Fruit fly (Drosophila melanogaster) whole organism: Measurements from ENCODE around the gene Sfp24C1.

Source experiments
- Dll ChIP-seq: fragments of >200 bp; optimal IDR thresholded peaks from 2 replicates; lab custom pipeline; 2017
- pan ChIP-seq: fragments of >200 bp; optimal IDR thresholded peaks from 2 replicates; lab custom pipeline; 2017

- TF ChIP-seq Dll (lab: Kevin White, UChicago), result peak; percentile 70
- TF ChIP-seq pan (lab: Kevin White, UChicago), result no peak
These were observed 29.9 kb downstream of the Sfp24C1 start, which contains the start of gene CG10019 for dm6 chr2L:3730182-3730975.
